Comparison of ENCODE assay signal across 1 fruit fly cellular context in the genomic region with DNA sequence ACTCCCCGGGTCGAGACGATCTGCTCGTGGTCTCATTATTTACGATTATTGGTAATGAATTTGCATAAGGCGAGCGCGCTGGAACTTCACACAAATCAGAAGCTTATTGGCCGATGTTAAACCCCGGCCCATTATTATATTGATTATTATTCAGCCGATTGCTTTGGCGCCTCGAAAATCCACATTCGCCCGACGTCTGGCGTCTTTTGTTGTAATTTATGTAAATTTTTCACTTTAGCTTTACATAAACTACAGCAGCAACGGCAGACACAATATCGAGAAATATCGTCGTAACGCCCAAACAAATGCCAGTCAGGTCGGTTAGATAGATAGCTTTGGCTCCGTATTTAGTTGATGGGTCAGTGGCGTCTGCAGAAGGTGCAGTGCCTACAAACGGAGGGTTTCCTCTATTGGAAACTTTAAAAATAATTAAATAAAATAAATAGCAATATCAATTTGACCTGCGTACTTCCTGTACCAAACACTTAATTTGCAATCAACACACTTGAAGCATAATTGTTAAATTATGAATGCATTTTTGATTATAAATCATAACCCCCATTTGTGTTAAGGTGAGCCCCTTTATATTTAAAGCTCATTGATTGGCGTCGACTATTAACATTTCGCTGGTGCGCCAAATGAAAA.
A peak's percentile ranks its signal among the peaks of the same experiment; 100 is the strongest.
TF ChIP-seq lines count a peak whose summit lies in the region.

No protein-coding gene starts in this region.

TF ChIP-seq in whole organism, embryonic, 481 proteins besides CTCF, POLR2A, EP300 and RAD21 (continued from another document and continues in another):
- TF ChIP-seq Hand (GFP tag; optimal IDR thresholded peaks at IDR 0.05; lab: Kevin White, UChicago) (no peak), CG3847 (GFP tag; IDR thresholded peaks at IDR 0.05; lab: Robert Waterston, UW) (peak; percentile 43), Bgb (GFP tag; IDR thresholded peaks at IDR 0.05; lab: Robert Waterston, UW; ENCODE audit: partially characterized antibody) (no peak), CG33557 (GFP tag; optimal IDR thresholded peaks at IDR 0.05; lab: Kevin White, UChicago) (no peak), CG17328 (GFP tag; IDR thresholded peaks at IDR 0.05; lab: Robert Waterston, UW) (peak; percentile 44; the same call in 1 of the 2 replicates), ken (GFP tag; IDR thresholded peaks at IDR 0.05; lab: Robert Waterston, UW) (peak; percentile 39; the same call in 1 of the 3 replicates), amos (GFP tag; IDR thresholded peaks at IDR 0.05; lab: Robert Waterston, UW; ENCODE audit: partially characterized antibody) (no peak), CG8290 (GFP tag; optimal IDR thresholded peaks at IDR 0.05; lab: Kevin White, UChicago) (no peak), CG8290 (tag; optimal IDR thresholded peaks at IDR 0.05; lab: Kevin White, UChicago) (no peak), gt (GFP tag; IDR thresholded peaks at IDR 0.05; lab: Robert Waterston, UW) (no peak), NFAT (GFP tag; IDR thresholded peaks at IDR 0.05; lab: Robert Waterston, UW) (no peak), Sox100B (GFP tag; optimal IDR thresholded peaks at IDR 0.05; lab: Kevin White, UChicago) (peak; percentile 65), oc (tag; optimal IDR thresholded peaks at IDR 0.05; lab: Kevin White, UChicago) (peak; percentile 45), CG12659 (GFP tag; optimal IDR thresholded peaks at IDR 0.05; lab: Kevin White, UChicago) (peak; percentile 41), CG17359 (tag; optimal IDR thresholded peaks at IDR 0.05; lab: Kevin White, UChicago) (peak; percentile 72), NC2β (GFP tag; optimal IDR thresholded peaks at IDR 0.05; lab: Kevin White, UChicago) (no peak), gce (GFP tag; IDR thresholded peaks at IDR 0.05; lab: Robert Waterston, UW) (peak; percentile 36; the same call in 1 of the 3 replicates), CG2678 (tag; optimal IDR thresholded peaks at IDR 0.05; lab: Kevin White, UChicago) (peak; percentile 77), inv (GFP tag; IDR thresholded peaks at IDR 0.05; lab: Robert Waterston, UW; ENCODE audit: partially characterized antibody) (no peak), Nf-YA (GFP tag; IDR thresholded peaks at IDR 0.05; lab: Robert Waterston, UW) (no peak), ase (GFP tag; IDR thresholded peaks at IDR 0.05; lab: Robert Waterston, UW) (peak; percentile 56; the same call in 2 of the 3 replicates), CG10462 (GFP tag; optimal IDR thresholded peaks at IDR 0.05; lab: Kevin White, UChicago) (no peak), HmgZ (tag; optimal IDR thresholded peaks at IDR 0.05; lab: Kevin White, UChicago) (no peak), luna (GFP tag; optimal IDR thresholded peaks at IDR 0.05; lab: Kevin White, UChicago) (no peak), Gug (GFP tag; IDR thresholded peaks at IDR 0.05; lab: Robert Waterston, UW) (peak; percentile 33; the same call in 1 of the 4 replicates), zen2 (GFP tag; IDR thresholded peaks at IDR 0.05; lab: Robert Waterston, UW; ENCODE audit: partially characterized antibody) (no peak), fd3F (GFP tag; optimal IDR thresholded peaks at IDR 0.05; lab: Kevin White, UChicago) (peak; percentile 56), H2.0 (GFP tag; IDR thresholded peaks at IDR 0.05; lab: Robert Waterston, UW) (peak; percentile 74), zfh2 (GFP tag; optimal IDR thresholded peaks at IDR 0.05; lab: Kevin White, UChicago) (no peak), CG1647 (GFP tag; optimal IDR thresholded peaks at IDR 0.05; lab: Kevin White, UChicago) (no peak), ro (GFP tag; IDR thresholded peaks at IDR 0.05; lab: Robert Waterston, UW) (no peak), Deaf1 (tag; optimal IDR thresholded peaks at IDR 0.05; lab: Kevin White, UChicago) (no peak), Lpt (GFP tag; optimal IDR thresholded peaks at IDR 0.05; lab: Kevin White, UChicago) (no peak), Eip74EF (GFP tag; optimal IDR thresholded peaks at IDR 0.05; lab: Kevin White, UChicago) (peak in 1 of 2 experiments; percentile 31), Fer2 (tag; optimal IDR thresholded peaks at IDR 0.05; lab: Kevin White, UChicago) (peak; percentile 4), CG1792 (GFP tag; optimal IDR thresholded peaks at IDR 0.05; lab: Kevin White, UChicago) (no peak), NC2α (GFP tag; optimal IDR thresholded peaks at IDR 0.05; lab: Kevin White, UChicago) (no peak), ewg (GFP tag; optimal IDR thresholded peaks at IDR 0.05; lab: Kevin White, UChicago) (peak; percentile 8), Hr51 (GFP tag; optimal IDR thresholded peaks at IDR 0.05; lab: Kevin White, UChicago) (peak in 1 of 2 experiments; percentile 82), jigr1 (GFP tag; IDR thresholded peaks at IDR 0.05; lab: Robert Waterston, UW) (0 out of 3 replicates have a peak, but pooled peaks have one; percentile 9), CG11695 (GFP tag; IDR thresholded peaks at IDR 0.05; lab: Robert Waterston, UW) (0 out of 3 replicates have a peak, but pooled peaks have one; percentile 60), unpg (GFP tag; optimal IDR thresholded peaks at IDR 0.05; lab: Kevin White, UChicago) (peak; percentile 63), Optix (GFP tag; IDR thresholded peaks at IDR 0.05; lab: Robert Waterston, UW) (0 out of 3 replicates have a peak, but pooled peaks have one; percentile 42), sr (GFP tag; IDR thresholded peaks at IDR 0.05; lab: Robert Waterston, UW) (no peak), HLH3B (GFP tag; IDR thresholded peaks at IDR 0.05; lab: Robert Waterston, UW) (0 out of 2 replicates have a peak, but pooled peaks have one; percentile 55), Max (GFP tag; optimal IDR thresholded peaks at IDR 0.05; lab: Kevin White, UChicago) (no peak), CG10209 (GFP tag; optimal IDR thresholded peaks at IDR 0.05; lab: Kevin White, UChicago) (peak; percentile 50), gro (GFP tag; optimal IDR thresholded peaks at IDR 0.05; lab: Kevin White, UChicago) (no peak), E2f1 (GFP tag; IDR thresholded peaks at IDR 0.05; lab: Robert Waterston, UW) (peak; percentile 59), CG1603 (tag; optimal IDR thresholded peaks at IDR 0.05; lab: Kevin White, UChicago) (peak; percentile 4), CG7372 (GFP tag; IDR thresholded peaks at IDR 0.05; lab: Robert Waterston, UW) (no peak), CG17612 (GFP tag; IDR thresholded peaks at IDR 0.05; lab: Robert Waterston, UW) (no peak), CG13894 (tag; optimal IDR thresholded peaks at IDR 0.05; lab: Kevin White, UChicago) (peak; percentile 87), crp (GFP tag; optimal IDR thresholded peaks at IDR 0.05; lab: Kevin White, UChicago) (no peak), CG1832 (GFP tag; optimal IDR thresholded peaks at IDR 0.05; lab: Kevin White, UChicago) (no peak), wor (GFP tag; IDR thresholded peaks at IDR 0.05; lab: Robert Waterston, UW) (no peak), Doc3 (GFP tag; IDR thresholded peaks at IDR 0.05; lab: Robert Waterston, UW; ENCODE audit: partially characterized antibody) (no peak), toy (GFP tag; IDR thresholded peaks at IDR 0.05; lab: Robert Waterston, UW) (no peak), so (GFP tag; IDR thresholded peaks at IDR 0.05; lab: Robert Waterston, UW) (peak; percentile 51; the same call in 2 of the 3 replicates), otp (GFP tag; IDR thresholded peaks at IDR 0.05; lab: Robert Waterston, UW) (peak; percentile 53; the same call in 1 of the 3 replicates), CG10147 (GFP tag; optimal IDR thresholded peaks at IDR 0.05; lab: Kevin White, UChicago) (peak; percentile 46), CG7357 (GFP tag; IDR thresholded peaks at IDR 0.05; lab: Robert Waterston, UW) (peak; percentile 32; the same call in 1 of the 3 replicates), CG17829 (tag; optimal IDR thresholded peaks at IDR 0.05; lab: Kevin White, UChicago) (peak; percentile 13), CG7786 (GFP tag; optimal IDR thresholded peaks at IDR 0.05; lab: Kevin White, UChicago) (no peak), Abd-B (GFP tag; optimal IDR thresholded peaks at IDR 0.05; lab: Kevin White, UChicago) (peak; percentile 63), tll (GFP tag; optimal IDR thresholded peaks at IDR 0.05; lab: Kevin White, UChicago) (no peak), Oli (tag; optimal IDR thresholded peaks at IDR 0.05; lab: Kevin White, UChicago) (peak; percentile 74), CG13287 (GFP tag; IDR thresholded peaks at IDR 0.05; lab: Robert Waterston, UW; ENCODE audit: partially characterized antibody) (no peak), CG15479 (GFP tag; optimal IDR thresholded peaks at IDR 0.05; lab: Kevin White, UChicago) (no peak), Usf (GFP tag; optimal IDR thresholded peaks at IDR 0.05; lab: Kevin White, UChicago) (no peak), twi (tag; optimal IDR thresholded peaks at IDR 0.05; lab: Kevin White, UChicago) (no peak), CG9797 (GFP tag; optimal IDR thresholded peaks at IDR 0.05; lab: Kevin White, UChicago) (no peak), Nf-YC (tag; optimal IDR thresholded peaks at IDR 0.05; lab: Kevin White, UChicago) (peak; percentile 47), chinmo (GFP tag; IDR thresholded peaks at IDR 0.05; lab: Robert Waterston, UW; ENCODE audit: partially characterized antibody) (0 out of 4 replicates have a peak, but pooled peaks have one; percentile 13), Fer1 (GFP tag; optimal IDR thresholded peaks at IDR 0.05; lab: Kevin White, UChicago) (peak; percentile 69), fru (optimal IDR thresholded peaks at IDR 0.05; lab: Kevin White, UChicago) (no peak), nmo (GFP tag; optimal IDR thresholded peaks at IDR 0.05; lab: Kevin White, UChicago) (peak; percentile 45), Mes4 (GFP tag; optimal IDR thresholded peaks at IDR 0.05; lab: Kevin White, UChicago) (no peak), Xbp1 (GFP tag; optimal IDR thresholded peaks at IDR 0.05; lab: Kevin White, UChicago) (peak; percentile 54), Taf1 (GFP tag; IDR thresholded peaks at IDR 0.05; lab: Robert Waterston, UW) (peak; percentile 10; the same call in 1 of the 2 replicates), Mrtf (GFP tag; IDR thresholded peaks at IDR 0.05; lab: Robert Waterston, UW) (peak; percentile 52; the same call in 1 of the 3 replicates), az2 (GFP tag; optimal IDR thresholded peaks at IDR 0.05; lab: Kevin White, UChicago) (peak; percentile 30), CG10543 (GFP tag; optimal IDR thresholded peaks at IDR 0.05; lab: Kevin White, UChicago) (peak; percentile 37), abd-A (tag; optimal IDR thresholded peaks at IDR 0.05; lab: Kevin White, UChicago) (peak; percentile 80), CG14050 (GFP tag; IDR thresholded peaks at IDR 0.05; lab: Robert Waterston, UW) (peak; percentile 58; the same call in 2 of the 3 replicates), rib (GFP tag; IDR thresholded peaks at IDR 0.05; lab: Robert Waterston, UW) (no peak), repo (GFP tag; optimal IDR thresholded peaks at IDR 0.05; lab: Kevin White, UChicago) (no peak), CG1602 (GFP tag; optimal IDR thresholded peaks at IDR 0.05; lab: Kevin White, UChicago) (peak; percentile 31), CG15696 (tag; optimal IDR thresholded peaks at IDR 0.05; lab: Kevin White, UChicago) (no peak), ems (GFP tag; optimal IDR thresholded peaks at IDR 0.05; lab: Kevin White, UChicago) (peak; percentile 30), CG12219 (GFP tag; optimal IDR thresholded peaks at IDR 0.05; lab: Kevin White, UChicago) (peak; percentile 34), prd (optimal IDR thresholded peaks at IDR 0.05; lab: Kevin White, UChicago) (no peak), prd (GFP tag; IDR thresholded peaks at IDR 0.05; lab: Robert Waterston, UW) (peak; percentile 59; the same call in 2 of the 3 replicates), h (optimal IDR thresholded peaks at IDR 0.05; lab: Kevin White, UChicago) (no peak), sisA (GFP tag; IDR thresholded peaks at IDR 0.05; lab: Robert Waterston, UW) (peak; percentile 65), pb (GFP tag; optimal IDR thresholded peaks at IDR 0.05; lab: Kevin White, UChicago) (no peak), tio (GFP tag; optimal IDR thresholded peaks at IDR 0.05; lab: Kevin White, UChicago) (peak; percentile 16), caup (GFP tag; optimal IDR thresholded peaks at IDR 0.05; lab: Kevin White, UChicago; ENCODE audit: severe bottlenecking) (peak; percentile 22), CG4424 (GFP tag; optimal IDR thresholded peaks at IDR 0.05; lab: Kevin White, UChicago) (peak; percentile 47), bsh (GFP tag; optimal IDR thresholded peaks at IDR 0.05; lab: Kevin White, UChicago) (peak in 1 of 2 experiments; percentile 23), Rfx (GFP tag; IDR thresholded peaks at IDR 0.05; lab: Robert Waterston, UW) (peak; percentile 72), cad (GFP tag; optimal IDR thresholded peaks at IDR 0.05; lab: Kevin White, UChicago) (no peak), sim (GFP tag; IDR thresholded peaks at IDR 0.05; lab: Robert Waterston, UW) (no peak), Fer3 (tag; optimal IDR thresholded peaks at IDR 0.05; lab: Kevin White, UChicago) (peak; percentile 49), CG6689 (GFP tag; IDR thresholded peaks at IDR 0.05; lab: Robert Waterston, UW) (peak; percentile 64), pnt (GFP tag; optimal IDR thresholded peaks at IDR 0.05; lab: Kevin White, UChicago) (no peak), CG32767 (GFP tag; IDR thresholded peaks at IDR 0.05; lab: Robert Waterston, UW) (peak; percentile 48), CG7987 (GFP tag; optimal IDR thresholded peaks at IDR 0.05; lab: Kevin White, UChicago) (no peak), Med (GFP tag; lab: Kevin White, UChicago) (peak; percentile 66), CG11093 (GFP tag; IDR thresholded peaks at IDR 0.05; lab: Robert Waterston, UW) (peak; percentile 51; the same call in 2 of the 3 replicates), lmd (GFP tag; IDR thresholded peaks at IDR 0.05; lab: Robert Waterston, UW) (peak; percentile 66), Drgx (GFP tag; IDR thresholded peaks at IDR 0.05; lab: Robert Waterston, UW) (peak; percentile 15; the same call in 1 of the 2 replicates), sob (GFP tag; IDR thresholded peaks at IDR 0.05; lab: Robert Waterston, UW) (peak; percentile 64), B-H2 (GFP tag; optimal IDR thresholded peaks at IDR 0.05; lab: Kevin White, UChicago) (no peak), CG12391 (tag; optimal IDR thresholded peaks at IDR 0.05; lab: Kevin White, UChicago) (peak; percentile 49), CG17802 (tag; optimal IDR thresholded peaks at IDR 0.05; lab: Kevin White, UChicago) (no peak), CG14965 (GFP tag; optimal IDR thresholded peaks at IDR 0.05; lab: Kevin White, UChicago; ENCODE audit: borderline replicate concordance) (no peak), CG9215 (GFP tag; IDR thresholded peaks at IDR 0.05; lab: Robert Waterston, UW) (peak; percentile 31; the same call in 1 of the 2 replicates), CG7556 (GFP tag; optimal IDR thresholded peaks at IDR 0.05; lab: Kevin White, UChicago) (peak; percentile 42), ind (GFP tag; optimal IDR thresholded peaks at IDR 0.05; lab: Kevin White, UChicago) (peak; percentile 42), grau (tag; optimal IDR thresholded peaks at IDR 0.05; lab: Kevin White, UChicago) (peak; percentile 70), CG9932 (GFP tag; IDR thresholded peaks at IDR 0.05; lab: Robert Waterston, UW) (peak; percentile 57)
